Fruit fly (Drosophila melanogaster) whole organism, embryonic: ENCODE results near the gene Nup98-96.

Experiments
- BEAF-32 ChIP-seq: fragments of 200-800 bp; sonication (Bioruptor generic); optimal IDR thresholded peaks from 3 replicates; lab custom pipeline; 2017; ENCODE audit warnings: missing biosample characterization, missing genetic modification characterization, mild to moderate bottlenecking, moderate library complexity, missing genetic modification reagents
- Blimp-1 ChIP-seq: fragments of 200-800 bp; sonication (Bioruptor generic); optimal IDR thresholded peaks from 3 replicates; lab custom pipeline; 2018; ENCODE audit warnings: missing biosample characterization, missing genetic modification characterization, mild to moderate bottlenecking, moderate library complexity, missing genetic modification reagents
- BtbVII ChIP-seq: fragments of 200-800 bp; sonication (Bioruptor generic); optimal IDR thresholded peaks from 3 replicates; lab custom pipeline; 2017; ENCODE audit warnings: missing biosample characterization, mild to moderate bottlenecking, missing genetic modification characterization
- CG10462 ChIP-seq: fragments of 200-800 bp; sonication (Bioruptor generic); optimal IDR thresholded peaks from 2 replicates; lab custom pipeline; 2016; ENCODE audit warnings: missing biosample characterization, missing genetic modification characterization
- CG10543 ChIP-seq: fragments of 200-800 bp; sonication (Bioruptor generic); optimal IDR thresholded peaks from 3 replicates; lab custom pipeline; 2017; ENCODE audit warnings: missing biosample characterization, mild to moderate bottlenecking, missing genetic modification characterization, moderate library complexity
- CG12219 ChIP-seq: fragments of 200-800 bp; sonication (Bioruptor generic); optimal IDR thresholded peaks from 3 replicates; lab custom pipeline; 2018; ENCODE audit warnings: missing biosample characterization, mild to moderate bottlenecking, missing genetic modification characterization
- CG12769 ChIP-seq: fragments of 200-800 bp; sonication (Bioruptor generic); optimal IDR thresholded peaks from 2 replicates; lab custom pipeline; 2019; ENCODE audit warnings: missing biosample characterization, mild to moderate bottlenecking, missing genetic modification characterization, moderate library complexity
- CG15601 ChIP-seq: fragments of 200-800 bp; sonication (Bioruptor generic); optimal IDR thresholded peaks from 3 replicates; lab custom pipeline; 2019; ENCODE audit warnings: missing biosample characterization, mild to moderate bottlenecking, missing genetic modification characterization, moderate library complexity
- CG1603 ChIP-seq: fragments of 200-800 bp; sonication (Bioruptor generic); optimal IDR thresholded peaks from 2 replicates; lab custom pipeline; 2019; ENCODE audit warnings: missing biosample characterization, mild to moderate bottlenecking, missing genetic modification characterization, moderate library complexity
- CG16813 ChIP-seq: fragments of 200-800 bp; sonication (Bioruptor generic); IDR thresholded peaks from 3 replicates; pipeline ENCODE4 v1.3.6; 2022; ENCODE audit warnings: missing biosample characterization, missing genetic modification characterization; ENCODE audit not compliant: partially characterized antibody
- CG17186 ChIP-seq: fragments of 200-800 bp; sonication (Bioruptor generic); optimal IDR thresholded peaks from 3 replicates; lab custom pipeline; 2017; ENCODE audit warnings: missing biosample characterization, missing genetic modification reagents, missing genetic modification characterization
- CG2199 ChIP-seq: fragments of 200-800 bp; sonication (Bioruptor generic); IDR thresholded peaks from 3 replicates; pipeline ENCODE4 v1.3.6; 2022; ENCODE audit warnings: missing biosample characterization, missing genetic modification characterization
- CG31365 ChIP-seq: fragments of 200-800 bp; sonication (Bioruptor generic); optimal IDR thresholded peaks from 2 replicates; lab custom pipeline; 2018; ENCODE audit warnings: missing biosample characterization, mild to moderate bottlenecking, missing genetic modification characterization
- CG34224 ChIP-seq: fragments of 200-800 bp; sonication (Bioruptor generic); IDR thresholded peaks from 3 replicates; pipeline ENCODE4 v1.3.6; 2022; ENCODE audit warnings: missing biosample characterization, missing genetic modification characterization; ENCODE audit not compliant: partially characterized antibody
- CG3726 ChIP-seq: fragments of 200-800 bp; sonication (Bioruptor generic); IDR thresholded peaks from 3 replicates; pipeline ENCODE4, ENCODE4 v1.3.6; 2022; ENCODE audit warnings: missing biosample characterization, missing genetic modification characterization
- CG3995 ChIP-seq: fragments of 200-800 bp; sonication (Bioruptor generic); optimal IDR thresholded peaks from 3 replicates; lab custom pipeline; 2016; ENCODE audit warnings: missing biosample characterization, missing genetic modification characterization
- CG6689 ChIP-seq: fragments of 200-800 bp; sonication (Bioruptor generic); IDR thresholded peaks from 2 replicates; pipeline ENCODE4 v1.3.6; 2022; ENCODE audit warnings: missing biosample characterization, missing genetic modification characterization
- CG7372 ChIP-seq: fragments of 200-800 bp; sonication (Bioruptor generic); IDR thresholded peaks from 2 replicates; pipeline ENCODE4 v1.3.6; 2022; ENCODE audit warnings: missing biosample characterization, missing genetic modification characterization
- CG8359 ChIP-seq: fragments of 200-800 bp; sonication (Bioruptor generic); optimal IDR thresholded peaks from 2 replicates; lab custom pipeline; 2017; ENCODE audit warnings: missing biosample characterization, mild to moderate bottlenecking, missing genetic modification characterization, borderline replicate concordance
- Dll ChIP-seq: fragments of 200-800 bp; sonication (Bioruptor generic); IDR thresholded peaks from 4 replicates; pipeline ENCODE4 v1.3.6; 2022; ENCODE audit warnings: missing biosample characterization, missing genetic modification characterization; ENCODE audit not compliant: partially characterized antibody
- Elba2 ChIP-seq: fragments of 200-800 bp; sonication (Bioruptor generic); optimal IDR thresholded peaks from 3 replicates; lab custom pipeline; 2016; ENCODE audit warnings: missing biosample characterization, missing genetic modification characterization
- HLH54F ChIP-seq: fragments of 200-800 bp; sonication (Bioruptor generic); optimal IDR thresholded peaks from 3 replicates; lab custom pipeline; 2016; ENCODE audit warnings: missing biosample characterization, missing genetic modification characterization
- MESR4 ChIP-seq: fragments of 200-800 bp; sonication (Bioruptor generic); optimal IDR thresholded peaks from 2 replicates; lab custom pipeline; 2018; ENCODE audit warnings: missing biosample characterization, mild to moderate bottlenecking, missing genetic modification characterization, moderate library complexity
- Med ChIP-seq: fragments of 200-800 bp; sonication (Bioruptor generic); peaks from one replicate; lab custom pipeline; 2016; ENCODE audit warnings: missing biosample characterization, missing genetic modification characterization, mild to moderate bottlenecking, inconsistent platforms, moderate library complexity
- Pdp1 ChIP-seq, 2 experiments: fragments of 200-800 bp; sonication (Bioruptor generic); optimal IDR thresholded peaks; 3 replicates each; lab custom pipeline; 2016; ENCODE audit warnings: missing biosample characterization in 2 of 2, missing genetic modification characterization in 2 of 2, mild to moderate bottlenecking in 1 of 2, moderate library complexity in 1 of 2
- Sox100B ChIP-seq: fragments of 200-800 bp; sonication (Bioruptor generic); optimal IDR thresholded peaks from 3 replicates; lab custom pipeline; 2018; ENCODE audit warnings: missing biosample characterization, mild to moderate bottlenecking, missing genetic modification characterization
- abd-A ChIP-seq: fragments of 200-800 bp; sonication (Bioruptor generic); optimal IDR thresholded peaks from 3 replicates; lab custom pipeline; 2019; ENCODE audit warnings: missing biosample characterization, mild to moderate bottlenecking, missing genetic modification characterization, moderate library complexity
- br ChIP-seq: fragments of >200 bp; optimal IDR thresholded peaks from 2 replicates; lab custom pipeline; 2017
- btn ChIP-seq: fragments of 200-800 bp; sonication (Bioruptor generic); optimal IDR thresholded peaks from 2 replicates; lab custom pipeline; 2016; ENCODE audit warnings: missing biosample characterization, missing genetic modification characterization
- cas ChIP-seq: fragments of 200-800 bp; sonication (Bioruptor generic); IDR thresholded peaks from 2 replicates; pipeline ENCODE4 v1.3.6; 2022; ENCODE audit warnings: missing biosample characterization, missing genetic modification characterization
- chinmo ChIP-seq: fragments of 200-800 bp; sonication (Bioruptor generic); IDR thresholded peaks from 4 replicates; pipeline ENCODE4 v1.3.6; 2022; ENCODE audit warnings: missing biosample characterization, missing genetic modification characterization; ENCODE audit not compliant: partially characterized antibody
- fd64A ChIP-seq: fragments of 200-800 bp; sonication (Bioruptor generic); optimal IDR thresholded peaks from 3 replicates; lab custom pipeline; 2018; ENCODE audit warnings: missing biosample characterization, mild to moderate bottlenecking, missing genetic modification characterization
- gce ChIP-seq: fragments of 200-800 bp; sonication (Bioruptor generic); IDR thresholded peaks from 3 replicates; pipeline ENCODE4 v1.3.6; 2022; ENCODE audit warnings: missing biosample characterization, missing genetic modification characterization
- insv ChIP-seq, 2 experiments: fragments of 200-800 bp; sonication (Bioruptor generic); optimal IDR thresholded peaks; 3 replicates each; lab custom pipeline; 2016 to 2018; ENCODE audit warnings: missing biosample characterization in 2 of 2, missing genetic modification characterization in 2 of 2
- jumu ChIP-seq: fragments of 200-800 bp; sonication (Bioruptor generic); optimal IDR thresholded peaks from 3 replicates; lab custom pipeline; 2016; ENCODE audit warnings: missing biosample characterization, missing genetic modification characterization
- kay ChIP-seq: fragments of 200-800 bp; sonication (Bioruptor generic); optimal IDR thresholded peaks from 2 replicates; lab custom pipeline; 2016; ENCODE audit warnings: missing biosample characterization, missing genetic modification characterization
- nom ChIP-seq: fragments of 200-800 bp; sonication (Bioruptor generic); optimal IDR thresholded peaks from 2 replicates; lab custom pipeline; 2017; ENCODE audit warnings: missing biosample characterization, missing genetic modification characterization, mild to moderate bottlenecking, moderate library complexity, missing genetic modification reagents
- pum ChIP-seq: fragments of 200-800 bp; sonication (Bioruptor generic); optimal IDR thresholded peaks from 2 replicates; lab custom pipeline; 2016; ENCODE audit warnings: missing biosample characterization, missing genetic modification characterization
- seq ChIP-seq: fragments of 200-800 bp; sonication (Bioruptor generic); IDR thresholded peaks from 2 replicates; pipeline ENCODE4 v1.3.6; 2022; ENCODE audit warnings: missing biosample characterization, missing genetic modification characterization
- sug ChIP-seq: fragments of 200-800 bp; optimal IDR thresholded peaks from 2 replicates; lab custom pipeline; 2019; ENCODE audit warnings: missing biosample characterization, mild to moderate bottlenecking, missing genetic modification characterization, moderate library complexity
- tin ChIP-seq: fragments of 200-800 bp; sonication (Bioruptor generic); optimal IDR thresholded peaks from 3 replicates; lab custom pipeline; 2016; ENCODE audit warnings: missing biosample characterization, missing genetic modification characterization
- unpg ChIP-seq: fragments of 200-800 bp; sonication (Bioruptor generic); optimal IDR thresholded peaks from 3 replicates; lab custom pipeline; 2018; ENCODE audit warnings: missing biosample characterization, mild to moderate bottlenecking, missing genetic modification characterization, moderate library complexity
- vfl ChIP-seq: fragments of 200-800 bp; sonication (Bioruptor generic); optimal IDR thresholded peaks from 2 replicates; lab custom pipeline; 2016; ENCODE audit warnings: missing biosample characterization, missing genetic modification characterization
- wdn ChIP-seq: fragments of 200-800 bp; sonication (Bioruptor generic); IDR thresholded peaks from 2 replicates; pipeline ENCODE4 v1.3.6; 2022; ENCODE audit warnings: missing biosample characterization, missing genetic modification characterization

Gene Nup98-96

dm6 chr3R:23734573-23735404 is 46.6 kb downstream of the Nup98-96 start (continued):
- 0 out of 4 replicates have a peak, but pooled peaks have one; percentile 54 for TF ChIP-seq chinmo
- no peak for TF ChIP-seq CG3995 (GFP tag; lab: Kevin White, UChicago)

dm6 chr3R:23733771-23734170 is 47.6 kb downstream of the Nup98-96 start:
- peak; percentile 51 for TF ChIP-seq Elba2 (GFP tag; lab: Kevin White, UChicago)
- TF ChIP-seq CG12769 (tag; lab: Kevin White, UChicago): peak; percentile 24
- peak in 1 of 2 experiments; percentile 54 for TF ChIP-seq insv (GFP tag; optimal IDR thresholded peaks at IDR 0.05; lab: Kevin White, UChicago)
- 0 out of 3 replicates have a peak, but pooled peaks have one; percentile 22 for TF ChIP-seq CG2199 (GFP tag; lab: Robert Waterston, UW)
- peak; percentile 68 for TF ChIP-seq Blimp-1 (GFP tag; lab: Kevin White, UChicago)
- no peak for TF ChIP-seq CG12219 (GFP tag; lab: Kevin White, UChicago)
- TF ChIP-seq gce (GFP tag; lab: Robert Waterston, UW): peak; percentile 32; the same call in 1 of the 3 replicates
- peak in 1 of 2 experiments; percentile 91 for TF ChIP-seq Pdp1 (GFP tag; optimal IDR thresholded peaks at IDR 0.05; lab: Kevin White, UChicago)
- TF ChIP-seq CG8359 (GFP tag; lab: Kevin White, UChicago): peak; percentile 16
- TF ChIP-seq Med (GFP tag; lab: Kevin White, UChicago): peak; percentile 18
- TF ChIP-seq tin (GFP tag; lab: Kevin White, UChicago): no peak
- TF ChIP-seq CG16813 (GFP tag; lab: Robert Waterston, UW): no peak

dm6 chr3R:23732990-23733512 is 48.4 kb downstream of the Nup98-96 start, which contains the start of the genes Hmgcr and Rpn9:
TSS of gene Hmgcr (plus strand) at chr3R:23733324.
TSS of gene Rpn9 (minus strand) at chr3R:23733462.
- peak; percentile 55 for TF ChIP-seq BEAF-32 (GFP tag; lab: Kevin White, UChicago)
- no peak for TF ChIP-seq seq (GFP tag; lab: Robert Waterston, UW)
- no peak for TF ChIP-seq CG3726 (GFP tag; lab: Robert Waterston, UW)
- TF ChIP-seq kay (GFP tag; lab: Kevin White, UChicago): peak; percentile 35
- peak; percentile 58 for TF ChIP-seq CG1603 (tag; lab: Kevin White, UChicago)
- no peak for TF ChIP-seq cas (GFP tag; lab: Robert Waterston, UW)
- peak; percentile 37 for TF ChIP-seq BtbVII
- TF ChIP-seq CG6689 (GFP tag; lab: Robert Waterston, UW): no peak
- TF ChIP-seq unpg (GFP tag; lab: Kevin White, UChicago): peak; percentile 21
- TF ChIP-seq br (lab: Kevin White, UChicago): no peak
- TF ChIP-seq gce (GFP tag; lab: Robert Waterston, UW): no peak
- no peak for TF ChIP-seq CG10543 (GFP tag; lab: Kevin White, UChicago)
- peak; percentile 38; the same call in 1 of the 3 replicates for TF ChIP-seq CG34224 (GFP tag; lab: Robert Waterston, UW)
- peak; percentile 62 for TF ChIP-seq CG17186
- no peak for TF ChIP-seq CG7372 (GFP tag; lab: Robert Waterston, UW)
- no peak for TF ChIP-seq Sox100B
- TF ChIP-seq fd64A (GFP tag; lab: Kevin White, UChicago): no peak
- peak; percentile 76 for TF ChIP-seq CG15601 (tag; lab: Kevin White, UChicago)
- TF ChIP-seq CG31365 (tag; lab: Kevin White, UChicago): no peak
- TF ChIP-seq wdn (GFP tag; lab: Robert Waterston, UW): no peak
- TF ChIP-seq sug (tag; lab: Kevin White, UChicago): peak; percentile 33
- no peak for TF ChIP-seq abd-A (tag; lab: Kevin White, UChicago)
- TF ChIP-seq nom (GFP tag; lab: Kevin White, UChicago): peak; percentile 49
- no peak for TF ChIP-seq HLH54F (GFP tag; lab: Kevin White, UChicago)
- no peak for TF ChIP-seq CG10462 (GFP tag; lab: Kevin White, UChicago)
- 0 out of 4 replicates have a peak, but pooled peaks have one; percentile 40 for TF ChIP-seq Dll (GFP tag; lab: Robert Waterston, UW)
- TF ChIP-seq MESR4 (GFP tag; lab: Kevin White, UChicago): peak; percentile 66
- TF ChIP-seq jumu: peak; percentile 8
- TF ChIP-seq btn (GFP tag; lab: Kevin White, UChicago): no peak
- no peak for TF ChIP-seq vfl (GFP tag; lab: Kevin White, UChicago)
- no peak for TF ChIP-seq pum (GFP tag; lab: Kevin White, UChicago)
